Fruit fly (Drosophila melanogaster) whole organism, embryonic: ENCODE data around the gene CG12016.

Experiments used
- Awh ChIP-seq: fragments of 200-800 bp; sonication (Bioruptor generic); IDR thresholded peaks from 2 replicates; pipeline ENCODE4, ENCODE4 v1.3.6; 2022; ENCODE audit warnings: missing biosample characterization, missing genetic modification characterization
- Bgb ChIP-seq: fragments of 200-800 bp; sonication (Bioruptor generic); IDR thresholded peaks from 2 replicates; pipeline ENCODE4 v1.3.6; 2022; ENCODE audit warnings: missing biosample characterization, missing genetic modification characterization; ENCODE audit not compliant: partially characterized antibody
- CG10267 ChIP-seq: fragments of 200-800 bp; sonication (Bioruptor generic); optimal IDR thresholded peaks from 2 replicates; lab custom pipeline; 2018; ENCODE audit warnings: missing biosample characterization, mild to moderate bottlenecking, missing genetic modification characterization, moderate library complexity
- CG10366 ChIP-seq: fragments of 200-800 bp; sonication (Bioruptor generic); IDR thresholded peaks from 2 replicates; pipeline ENCODE4 v1.3.6; 2022; ENCODE audit warnings: missing biosample characterization, missing genetic modification characterization
- CG11247 ChIP-seq: fragments of 200-800 bp; sonication (Bioruptor generic); IDR thresholded peaks from 2 replicates; pipeline ENCODE4 v1.3.6; 2022; ENCODE audit warnings: missing biosample characterization, missing genetic modification characterization
- CG12391 ChIP-seq: fragments of 200-800 bp; sonication (Bioruptor generic); optimal IDR thresholded peaks from 3 replicates; lab custom pipeline; 2018; ENCODE audit warnings: missing biosample characterization, mild to moderate bottlenecking, missing genetic modification characterization, moderate library complexity
- CG13296 ChIP-seq: fragments of 200-800 bp; sonication (Bioruptor generic); optimal IDR thresholded peaks from 3 replicates; lab custom pipeline; 2018; ENCODE audit warnings: missing biosample characterization, mild to moderate bottlenecking, missing genetic modification characterization
- CG1529 ChIP-seq: fragments of 200-800 bp; sonication (Bioruptor generic); optimal IDR thresholded peaks from 3 replicates; lab custom pipeline; 2018; ENCODE audit warnings: missing biosample characterization, missing genetic modification characterization
- CG17568 ChIP-seq: fragments of 200-800 bp; sonication (Bioruptor generic); optimal IDR thresholded peaks from 2 replicates; lab custom pipeline; 2018; ENCODE audit warnings: missing biosample characterization, mild to moderate bottlenecking, missing genetic modification characterization, moderate library complexity
- CG1832 ChIP-seq: fragments of 200-800 bp; sonication (Bioruptor generic); optimal IDR thresholded peaks from 2 replicates; lab custom pipeline; 2017; ENCODE audit warnings: missing biosample characterization, mild to moderate bottlenecking, missing genetic modification characterization, inconsistent platforms
- CG18619 ChIP-seq: fragments of 200-800 bp; sonication (Bioruptor generic); optimal IDR thresholded peaks from 3 replicates; lab custom pipeline; 2017; ENCODE audit warnings: missing biosample characterization, mild to moderate bottlenecking, missing genetic modification characterization
- CG2199 ChIP-seq: fragments of 200-800 bp; sonication (Bioruptor generic); IDR thresholded peaks from 3 replicates; pipeline ENCODE4 v1.3.6; 2022; ENCODE audit warnings: missing biosample characterization, missing genetic modification characterization
- CG31388 ChIP-seq: fragments of 200-800 bp; sonication (Bioruptor generic); optimal IDR thresholded peaks from 2 replicates; lab custom pipeline; 2016; ENCODE audit warnings: missing biosample characterization, missing genetic modification characterization
- CG6175 ChIP-seq: fragments of 200-800 bp; sonication (Bioruptor generic); IDR thresholded peaks from 3 replicates; pipeline ENCODE4 v1.3.6; 2022; ENCODE audit warnings: missing biosample characterization, missing genetic modification characterization
- Doc2 ChIP-seq: fragments of 200-800 bp; sonication (Bioruptor generic); IDR thresholded peaks from 2 replicates; pipeline ENCODE4 v1.3.6; 2022; ENCODE audit warnings: missing biosample characterization, missing genetic modification characterization
- E2f2 ChIP-seq: fragments of 200-800 bp; sonication (Bioruptor generic); IDR thresholded peaks from 2 replicates; pipeline ENCODE4 v1.3.6; 2022; ENCODE audit warnings: missing biosample characterization, missing genetic modification characterization
- ERR ChIP-seq: fragments of 200-800 bp; sonication (Bioruptor generic); optimal IDR thresholded peaks from 2 replicates; lab custom pipeline; 2016; ENCODE audit warnings: missing biosample characterization, missing genetic modification characterization
- HHEX ChIP-seq: fragments of 200-800 bp; sonication (Bioruptor generic); optimal IDR thresholded peaks from 3 replicates; lab custom pipeline; 2017; ENCODE audit warnings: missing biosample characterization, mild to moderate bottlenecking, missing genetic modification characterization, missing genetic modification reagents
- HLH4C ChIP-seq: fragments of 200-800 bp; sonication (Bioruptor generic); IDR thresholded peaks from 3 replicates; pipeline ENCODE4 v1.3.6; 2022; ENCODE audit warnings: missing biosample characterization, missing genetic modification characterization; ENCODE audit not compliant: partially characterized antibody
- Hmr ChIP-seq: fragments of 200-800 bp; sonication (Bioruptor generic); optimal IDR thresholded peaks from 3 replicates; lab custom pipeline; 2017; ENCODE audit warnings: mild to moderate bottlenecking, missing biosample characterization, missing genetic modification reagents, missing genetic modification characterization
- Med ChIP-seq: fragments of 200-800 bp; sonication (Bioruptor generic); peaks from one replicate; lab custom pipeline; 2016; ENCODE audit warnings: missing biosample characterization, missing genetic modification characterization, mild to moderate bottlenecking, inconsistent platforms, moderate library complexity
- Nf-YA ChIP-seq: fragments of 200-800 bp; sonication (Bioruptor generic); IDR thresholded peaks from 2 replicates; pipeline ENCODE4 v1.3.6; 2022; ENCODE audit warnings: missing biosample characterization, missing genetic modification characterization
- Nf-YC ChIP-seq: fragments of 200-800 bp; optimal IDR thresholded peaks from 3 replicates; lab custom pipeline; 2019; ENCODE audit warnings: missing biosample characterization, mild to moderate bottlenecking, missing genetic modification characterization, moderate library complexity
- Ptx1 ChIP-seq: fragments of 200-800 bp; sonication (Bioruptor generic); IDR thresholded peaks from 2 replicates; pipeline ENCODE4 v1.3.6; 2022; ENCODE audit warnings: missing biosample characterization, missing genetic modification characterization
- Sin3A ChIP-seq: fragments of >200 bp; optimal IDR thresholded peaks from 2 replicates; lab custom pipeline; 2018
- Six4 ChIP-seq: fragments of 200-800 bp; sonication (Bioruptor generic); optimal IDR thresholded peaks from 2 replicates; lab custom pipeline; 2016; ENCODE audit warnings: missing biosample characterization, missing genetic modification characterization
- Spps ChIP-seq: fragments of 200-800 bp; sonication (Bioruptor generic); optimal IDR thresholded peaks from 2 replicates; lab custom pipeline; 2018; ENCODE audit warnings: missing biosample characterization, mild to moderate bottlenecking, missing genetic modification characterization
- Trl ChIP-seq, 3 experiments: fragments of >200 bp in 2 of 3; fragments of 200-800 bp in 1 of 3; sonication (Bioruptor generic) in 1 of 3; optimal IDR thresholded peaks; 2 replicates in 1 of 3; 3 replicates in 2 of 3; lab custom pipeline; 2016 to 2017; ENCODE audit warnings: missing biosample characterization in 1 of 3, missing genetic modification characterization in 1 of 3
- Usf ChIP-seq: fragments of 200-800 bp; sonication (Bioruptor generic); optimal IDR thresholded peaks from 2 replicates; lab custom pipeline; 2017; ENCODE audit warnings: missing genotype, missing biosample characterization, missing genetic modification characterization
- ash1 ChIP-seq: fragments of 200-800 bp; sonication (Bioruptor generic); optimal IDR thresholded peaks from 2 replicates; lab custom pipeline; 2018; ENCODE audit warnings: missing biosample characterization, mild to moderate bottlenecking, missing genetic modification characterization
- bbx ChIP-seq: fragments of 200-800 bp; sonication (Bioruptor generic); IDR thresholded peaks from 2 replicates; pipeline ENCODE4 v1.3.6; 2022; ENCODE audit warnings: missing biosample characterization, missing genetic modification characterization; ENCODE audit not compliant: partially characterized antibody
- br ChIP-seq: fragments of >200 bp; optimal IDR thresholded peaks from 2 replicates; lab custom pipeline; 2017
- cato ChIP-seq: fragments of 200-800 bp; sonication (Bioruptor generic); optimal IDR thresholded peaks from 2 replicates; lab custom pipeline; 2016; ENCODE audit warnings: missing biosample characterization, missing genetic modification characterization, borderline replicate concordance
- exex ChIP-seq: fragments of 200-800 bp; sonication (Bioruptor generic); optimal IDR thresholded peaks from 4 replicates; lab custom pipeline; 2018; ENCODE audit warnings: missing biosample characterization, mild to moderate bottlenecking, missing genetic modification characterization, moderate library complexity
- gcm ChIP-seq: fragments of 200-800 bp; sonication (Bioruptor generic); optimal IDR thresholded peaks from 2 replicates; lab custom pipeline; 2019; ENCODE audit warnings: missing biosample characterization, mild to moderate bottlenecking, missing genetic modification characterization, moderate library complexity
- hb ChIP-seq: fragments of 200-800 bp; sonication (Bioruptor generic); IDR thresholded peaks from 3 replicates; pipeline ENCODE4 v1.3.6; 2022; ENCODE audit warnings: missing biosample characterization, missing genetic modification characterization; ENCODE audit not compliant: partially characterized antibody
- hkb ChIP-seq, 2 experiments: fragments of 200-800 bp in 1 of 2; fragments of >200 bp in 1 of 2; sonication (Bioruptor generic) in 1 of 2; IDR thresholded peaks in 1 of 2; optimal IDR thresholded peaks in 1 of 2; 2 replicates each; pipeline versions ENCODE4 v1.3.6 to Lab custom; 2017 to 2022; ENCODE audit warnings: missing biosample characterization in 1 of 2, missing genetic modification characterization in 1 of 2
- inv ChIP-seq: fragments of 200-800 bp; sonication (Bioruptor generic); IDR thresholded peaks from 2 replicates; pipeline ENCODE4 v1.3.6; 2022; ENCODE audit warnings: missing biosample characterization, missing genetic modification characterization; ENCODE audit not compliant: partially characterized antibody
- lab ChIP-seq: fragments of 200-800 bp; sonication (Bioruptor generic); optimal IDR thresholded peaks from 3 replicates; lab custom pipeline; 2017; ENCODE audit warnings: missing biosample characterization, missing genetic modification characterization, mild to moderate bottlenecking, moderate library complexity, missing genetic modification reagents
- lilli ChIP-seq: fragments of 200-800 bp; sonication (Bioruptor generic); optimal IDR thresholded peaks from 3 replicates; lab custom pipeline; 2016; ENCODE audit warnings: missing biosample characterization, missing genetic modification characterization
- pzg ChIP-seq: fragments of 200-800 bp; sonication (Bioruptor generic); optimal IDR thresholded peaks from 3 replicates; lab custom pipeline; 2018; ENCODE audit warnings: missing biosample characterization, mild to moderate bottlenecking, missing genetic modification characterization, moderate library complexity
- row ChIP-seq: fragments of 200-800 bp; sonication (Bioruptor generic); IDR thresholded peaks from 3 replicates; pipeline ENCODE4 v1.3.6; 2022; ENCODE audit warnings: missing biosample characterization, missing genetic modification characterization
- sc ChIP-seq, 3 experiments: fragments of >200 bp in 2 of 3; fragments of 200-800 bp in 1 of 3; sonication (Bioruptor generic) in 1 of 3; optimal IDR thresholded peaks; 2 replicates in 2 of 3; 3 replicates in 1 of 3; lab custom pipeline; 2017; ENCODE audit warnings: mild to moderate bottlenecking in 1 of 3, missing biosample characterization in 1 of 3, missing genetic modification characterization in 1 of 3, missing genetic modification reagents in 1 of 3
- sna ChIP-seq: fragments of 200-800 bp; sonication (Bioruptor generic); IDR thresholded peaks from 2 replicates; pipeline ENCODE4 v1.3.6; 2022; ENCODE audit warnings: missing biosample characterization, missing genetic modification characterization; ENCODE audit not compliant: partially characterized antibody
- so ChIP-seq: fragments of 200-800 bp; sonication (Bioruptor generic); IDR thresholded peaks from 3 replicates; pipeline ENCODE4 v1.3.6; 2022; ENCODE audit warnings: missing biosample characterization, missing genetic modification characterization
- tna ChIP-seq: fragments of 200-800 bp; sonication (Bioruptor generic); IDR thresholded peaks from 2 replicates; pipeline ENCODE4 v1.3.6; 2022; ENCODE audit warnings: missing biosample characterization, missing genetic modification characterization; ENCODE audit not compliant: partially characterized antibody
- tup ChIP-seq: fragments of 200-800 bp; sonication (Bioruptor generic); optimal IDR thresholded peaks from 2 replicates; lab custom pipeline; 2016; ENCODE audit warnings: missing biosample characterization, mild to moderate bottlenecking, missing genetic modification characterization, moderate library complexity
- zen ChIP-seq: fragments of 200-800 bp; sonication (Bioruptor generic); optimal IDR thresholded peaks from 3 replicates; lab custom pipeline; 2018; ENCODE audit warnings: missing biosample characterization, mild to moderate bottlenecking, missing genetic modification characterization, moderate library complexity

CG12016 gene

DNA sequence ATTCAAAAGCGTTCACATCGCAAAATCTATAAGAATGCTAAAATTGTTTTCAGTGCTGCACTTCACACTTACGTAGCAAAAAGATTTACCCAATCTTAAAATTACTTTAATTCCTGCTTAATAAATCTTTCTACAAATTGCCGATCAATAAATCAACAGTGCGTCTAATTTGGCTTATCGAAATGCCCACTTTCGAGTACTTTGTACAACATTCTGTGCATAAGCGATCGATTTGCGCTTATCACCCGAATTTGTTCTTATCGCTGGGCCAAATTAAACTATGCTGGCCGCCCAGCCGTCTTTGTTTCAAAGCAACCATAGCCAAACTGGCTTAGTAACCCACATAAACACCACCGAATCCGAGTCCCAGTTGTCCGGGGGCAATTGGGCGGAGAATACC, 12.8 kb upstream of the CG12016 start (continued):
- no peak for TF ChIP-seq tna (GFP tag; lab: Robert Waterston, UW)
- TF ChIP-seq exex (tag; lab: Kevin White, UChicago), result peak; percentile 100
- no peak for TF ChIP-seq HLH4C
- no peak for TF ChIP-seq Six4 (GFP tag; lab: Kevin White, UChicago)
- TF ChIP-seq Sin3A, result no peak
- peak; percentile 7 for TF ChIP-seq HHEX (GFP tag; lab: Kevin White, UChicago)
- TF ChIP-seq CG10366 (GFP tag; lab: Robert Waterston, UW), result no peak
- no peak for TF ChIP-seq ERR (GFP tag; lab: Kevin White, UChicago)
- no peak for TF ChIP-seq CG1832 (GFP tag; lab: Kevin White, UChicago)
- TF ChIP-seq tup (GFP tag; lab: Kevin White, UChicago), result no peak
- no peak for TF ChIP-seq Trl (optimal IDR thresholded peaks at IDR 0.05; lab: Kevin White, UChicago)
- TF ChIP-seq Trl (GFP tag; optimal IDR thresholded peaks at IDR 0.05; lab: Kevin White, UChicago), result no peak
- no peak for TF ChIP-seq sc (optimal IDR thresholded peaks at IDR 0.05; lab: Kevin White, UChicago)
- TF ChIP-seq sc (GFP tag; optimal IDR thresholded peaks at IDR 0.05; lab: Kevin White, UChicago), result no peak
- TF ChIP-seq CG31388 (GFP tag; lab: Kevin White, UChicago), result no peak
- TF ChIP-seq CG13296 (GFP tag; lab: Kevin White, UChicago), result peak; percentile 47

DNA sequence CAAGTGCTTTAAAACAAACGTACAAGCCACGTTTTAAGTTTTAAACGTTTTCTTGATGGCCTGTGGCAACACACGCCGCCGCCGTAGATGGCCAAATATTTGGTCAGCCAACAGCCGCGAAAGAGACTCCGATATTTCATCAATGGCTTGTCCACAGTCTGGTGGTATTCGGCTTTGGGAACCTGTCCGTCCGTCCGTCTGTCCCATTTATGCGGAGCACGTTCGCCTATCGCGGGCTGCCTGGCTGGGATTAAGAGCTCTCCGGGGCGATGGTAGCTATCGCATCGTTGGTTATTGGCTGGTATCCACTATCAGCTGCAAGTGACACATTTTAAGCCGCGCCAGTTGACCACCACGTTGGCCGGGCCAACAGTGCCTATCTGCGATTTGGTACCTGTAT, 11.8 kb upstream of the CG12016 start:
- TF ChIP-seq so (GFP tag; lab: Robert Waterston, UW), result no peak
- no peak for TF ChIP-seq Awh (GFP tag; lab: Robert Waterston, UW)
- no peak for TF ChIP-seq CG11247
- no peak for TF ChIP-seq gcm (GFP tag; lab: Kevin White, UChicago)
- TF ChIP-seq CG10267 (tag; lab: Kevin White, UChicago), result no peak
- TF ChIP-seq lab (GFP tag; lab: Kevin White, UChicago), result peak; percentile 35
- TF ChIP-seq CG6175, result no peak
- no peak for TF ChIP-seq CG1529
- no peak for TF ChIP-seq ERR (GFP tag; lab: Kevin White, UChicago)
- peak; percentile 27 for TF ChIP-seq Nf-YC (tag; lab: Kevin White, UChicago)
- TF ChIP-seq CG12391, result no peak
- no peak for TF ChIP-seq sna (GFP tag; lab: Robert Waterston, UW)
- TF ChIP-seq Hmr (GFP tag; lab: Kevin White, UChicago), result no peak
- no peak for TF ChIP-seq cato (GFP tag; lab: Kevin White, UChicago)
- no peak for TF ChIP-seq CG13296 (GFP tag; lab: Kevin White, UChicago)
- TF ChIP-seq E2f2 (GFP tag; lab: Robert Waterston, UW), result 0 out of 2 replicates have a peak, but pooled peaks have one; percentile 6
- TF ChIP-seq lilli (GFP tag; lab: Kevin White, UChicago), result no peak
- no peak for TF ChIP-seq inv
- TF ChIP-seq row (GFP tag; lab: Robert Waterston, UW), result no peak
- TF ChIP-seq Bgb (GFP tag; lab: Robert Waterston, UW), result 0 out of 2 replicates have a peak, but pooled peaks have one; percentile 12
- TF ChIP-seq Ptx1, result peak; percentile 17; the same call in 1 of the 2 replicates
- TF ChIP-seq hkb (optimal IDR thresholded peaks at IDR 0.05; lab: Kevin White, UChicago), result no peak
- no peak for TF ChIP-seq hkb (GFP tag; IDR thresholded peaks at IDR 0.05; lab: Robert Waterston, UW)
- no peak for TF ChIP-seq Spps (tag; lab: Kevin White, UChicago)
- 0 out of 3 replicates have a peak, but pooled peaks have one; percentile 19 for TF ChIP-seq CG2199 (GFP tag; lab: Robert Waterston, UW)
- peak; percentile 5 for TF ChIP-seq zen
- TF ChIP-seq hb (GFP tag; lab: Robert Waterston, UW), result no peak
- no peak for TF ChIP-seq CG18619 (GFP tag; lab: Kevin White, UChicago)
- no peak for TF ChIP-seq CG17568 (GFP tag; lab: Kevin White, UChicago)
- peak; percentile 32; the same call in 1 of the 2 replicates for TF ChIP-seq bbx (GFP tag; lab: Robert Waterston, UW)
- no peak for TF ChIP-seq Usf (GFP tag; lab: Kevin White, UChicago)
- TF ChIP-seq pzg (GFP tag; lab: Kevin White, UChicago), result no peak
- TF ChIP-seq Doc2 (GFP tag; lab: Robert Waterston, UW), result no peak
- no peak for TF ChIP-seq Nf-YA (GFP tag; lab: Robert Waterston, UW)
- TF ChIP-seq ash1 (GFP tag; lab: Kevin White, UChicago), result no peak
- TF ChIP-seq br (lab: Kevin White, UChicago), result no peak
- peak; percentile 65 for TF ChIP-seq Med (GFP tag; lab: Kevin White, UChicago)
